Fruit fly (Drosophila melanogaster): ENCODE results near the gene noc.

Gene noc

DNA sequence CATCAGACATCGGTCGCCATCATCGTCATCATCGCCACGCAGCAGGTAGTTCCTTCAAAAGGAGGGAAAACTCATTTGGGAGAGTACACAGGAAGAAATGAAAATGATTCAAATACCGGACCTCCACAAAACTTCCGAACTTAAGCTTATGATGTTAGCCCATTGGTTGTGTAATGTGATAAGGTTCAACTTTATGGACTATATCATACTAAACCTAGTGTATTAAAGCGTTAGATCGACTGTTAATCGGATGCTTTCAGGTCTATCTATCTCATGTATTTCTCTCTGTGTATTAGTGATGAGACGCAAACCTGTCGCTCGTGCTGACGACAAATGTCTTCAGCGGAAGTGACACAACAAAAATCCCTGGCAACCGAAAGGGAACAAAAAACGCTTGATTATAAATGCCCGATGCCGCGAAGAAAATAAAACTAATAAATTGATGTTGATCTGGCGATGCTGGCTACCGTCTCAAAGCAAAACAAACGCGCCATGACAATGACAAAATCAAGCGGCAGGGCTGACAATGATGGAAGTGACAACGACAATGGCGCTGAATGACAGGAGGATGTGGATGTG lies 22.2 kb downstream of the noc start (continued):
- TF ChIP-seq CG33557 (GFP tag; optimal IDR thresholded peaks at IDR 0.05) (peak; percentile 78), CG3995 (GFP tag; optimal IDR thresholded peaks at IDR 0.05) (no peak), nerfin-1 (tag; optimal IDR thresholded peaks at IDR 0.05) (peak; percentile 75), Hr51 (GFP tag; optimal IDR thresholded peaks at IDR 0.05) (peak; percentile 36 to 55), CG1603 (tag; optimal IDR thresholded peaks at IDR 0.05) (peak; percentile 95), sisA (GFP tag; IDR thresholded peaks at IDR 0.05) (peak; percentile 67), fd102C (GFP tag; optimal IDR thresholded peaks at IDR 0.05) (peak; percentile 90), amos (GFP tag; IDR thresholded peaks at IDR 0.05; ENCODE audit: partially characterized antibody) (no peak), mam (GFP tag; optimal IDR thresholded peaks at IDR 0.05) (peak; percentile 62), chif (GFP tag; optimal IDR thresholded peaks at IDR 0.05) (peak; percentile 56 to 92), H15 (GFP tag; IDR thresholded peaks at IDR 0.05) (no peak), gcm (GFP tag; optimal IDR thresholded peaks at IDR 0.05) (peak; percentile 79), CG6654 (GFP tag; optimal IDR thresholded peaks at IDR 0.05) (peak; percentile 36), CG13424 (tag; optimal IDR thresholded peaks at IDR 0.05) (peak; percentile 63), rib (GFP tag; IDR thresholded peaks at IDR 0.05) (no peak), dpn (GFP tag; optimal IDR thresholded peaks at IDR 0.05) (peak; percentile 74 to 75), CG13123 (GFP tag; optimal IDR thresholded peaks at IDR 0.05) (peak; percentile 72), z (GFP tag; IDR thresholded peaks at IDR 0.05) (0 out of 3 replicates have a peak, but pooled peaks have one; percentile 26), slbo (GFP tag; IDR thresholded peaks at IDR 0.05) (peak; percentile 31; the same call in 1 of the 2 replicates), Lim3 (GFP tag; IDR thresholded peaks at IDR 0.05) (no peak), phol (tag; optimal IDR thresholded peaks at IDR 0.05) (peak; percentile 89), CG17385 (GFP tag; optimal IDR thresholded peaks at IDR 0.05) (peak; percentile 58), CG8290 (GFP tag; optimal IDR thresholded peaks at IDR 0.05) (peak; percentile 88), CG8290 (tag; optimal IDR thresholded peaks at IDR 0.05) (peak in 1 of 2 experiments; percentile 74), CG3726 (GFP tag; IDR thresholded peaks at IDR 0.05) (peak; percentile 56; the same call in 1 of the 3 replicates), CG34224 (GFP tag; IDR thresholded peaks at IDR 0.05; ENCODE audit: partially characterized antibody) (no peak), HmgD (GFP tag; optimal IDR thresholded peaks at IDR 0.05) (no peak), CG7745 (tag; optimal IDR thresholded peaks at IDR 0.05) (peak; percentile 8), kah (GFP tag; optimal IDR thresholded peaks at IDR 0.05) (peak; percentile 63), sqz (GFP tag; optimal IDR thresholded peaks at IDR 0.05) (peak; percentile 50), CG6854 (GFP tag; optimal IDR thresholded peaks at IDR 0.05) (no peak), H2.0 (GFP tag; IDR thresholded peaks at IDR 0.05) (peak; percentile 63), dan (GFP tag; IDR thresholded peaks at IDR 0.05) (peak; percentile 82; the same call in 1 of the 2 replicates), CG12659 (GFP tag; optimal IDR thresholded peaks at IDR 0.05) (peak; percentile 45), tio (GFP tag; optimal IDR thresholded peaks at IDR 0.05) (peak; percentile 78), wor (GFP tag; IDR thresholded peaks at IDR 0.05) (0 out of 2 replicates have a peak, but pooled peaks have one; percentile 20), ato (GFP tag; IDR thresholded peaks at IDR 0.05; ENCODE audit: partially characterized antibody) (no peak), CG15073 (GFP tag; optimal IDR thresholded peaks at IDR 0.05) (peak; percentile 38), odd (GFP tag; optimal IDR thresholded peaks at IDR 0.05) (peak; percentile 55), CG32772 (GFP tag; IDR thresholded peaks at IDR 0.05) (0 out of 2 replicates have a peak, but pooled peaks have one; percentile 40), CG18262 (tag; optimal IDR thresholded peaks at IDR 0.05) (peak; percentile 91), CG18764 (GFP tag; optimal IDR thresholded peaks at IDR 0.05) (peak; percentile 63), Ravus (GFP tag; IDR thresholded peaks at IDR 0.05) (no peak), vvl (GFP tag; IDR thresholded peaks at IDR 0.05) (peak; percentile 73), CG10366 (GFP tag; IDR thresholded peaks at IDR 0.05) (peak; percentile 25; the same call in 1 of the 2 replicates), CG9932 (GFP tag; IDR thresholded peaks at IDR 0.05) (no peak), CG14050 (GFP tag; IDR thresholded peaks at IDR 0.05) (peak; percentile 12; the same call in 1 of the 3 replicates), pfk (GFP tag; optimal IDR thresholded peaks at IDR 0.05) (no peak), jigr1 (GFP tag; IDR thresholded peaks at IDR 0.05) (no peak), Nf-YB (GFP tag; optimal IDR thresholded peaks at IDR 0.05) (peak; percentile 56)

Data from whole organism, embryonic.